Fruit fly (Drosophila melanogaster) whole organism, pupa: ENCODE data around the gene PolD2.

Source experiments
- CG10348 ChIP-seq: fragments of 200-800 bp; sonication (Bioruptor generic); IDR thresholded peaks from 2 replicates; pipeline ENCODE4 v1.3.6; 2022; ENCODE audit warnings: missing biosample characterization, missing genetic modification characterization
- CG12605 ChIP-seq: fragments of 200-800 bp; sonication (Bioruptor generic); IDR thresholded peaks from 2 replicates; pipeline ENCODE4 v1.3.6; 2022; ENCODE audit warnings: missing biosample characterization, missing genetic modification characterization
- CG13204 ChIP-seq: fragments of 200-800 bp; sonication (Bioruptor generic); optimal IDR thresholded peaks from 2 replicates; lab custom pipeline; 2018; ENCODE audit warnings: missing biosample characterization, mild to moderate bottlenecking, missing genetic modification characterization, moderate library complexity
- CG14655 ChIP-seq: fragments of 200-800 bp; sonication (Bioruptor generic); optimal IDR thresholded peaks from 3 replicates; lab custom pipeline; 2017; ENCODE audit warnings: mild to moderate bottlenecking, missing biosample characterization, missing genetic modification reagents, missing genetic modification characterization
- CG15710 ChIP-seq: fragments of 200-800 bp; sonication (Bioruptor generic); optimal IDR thresholded peaks from 2 replicates; lab custom pipeline; 2018; ENCODE audit warnings: missing biosample characterization, mild to moderate bottlenecking, missing genetic modification characterization, moderate library complexity
- CG17806 ChIP-seq: fragments of 200-800 bp; sonication (Bioruptor generic); optimal IDR thresholded peaks from 2 replicates; lab custom pipeline; 2018; ENCODE audit warnings: missing biosample characterization, mild to moderate bottlenecking, missing genetic modification characterization, moderate library complexity
- CG32121 ChIP-seq: fragments of 200-800 bp; sonication (Bioruptor generic); IDR thresholded peaks from 2 replicates; pipeline ENCODE4 v1.3.6; 2022; ENCODE audit warnings: missing biosample characterization, missing genetic modification characterization
- CG34367 ChIP-seq: fragments of 200-800 bp; sonication (Bioruptor generic); optimal IDR thresholded peaks from 2 replicates; lab custom pipeline; 2018; ENCODE audit warnings: missing biosample characterization, mild to moderate bottlenecking, missing genetic modification characterization
- CG4496 ChIP-seq: fragments of 200-800 bp; sonication (Bioruptor generic); IDR thresholded peaks from 3 replicates; pipeline ENCODE4 v1.3.6; 2022; ENCODE audit warnings: missing biosample characterization, missing genetic modification characterization
- CG8159 ChIP-seq: fragments of 200-800 bp; sonication (Bioruptor generic); optimal IDR thresholded peaks from 3 replicates; lab custom pipeline; 2018; ENCODE audit warnings: missing biosample characterization, mild to moderate bottlenecking, missing genetic modification characterization, moderate library complexity
- CG8301 ChIP-seq: fragments of 200-800 bp; sonication (Bioruptor generic); optimal IDR thresholded peaks from 2 replicates; lab custom pipeline; 2018; ENCODE audit warnings: missing biosample characterization, mild to moderate bottlenecking, missing genetic modification characterization
- CG9948 ChIP-seq: fragments of 200-800 bp; sonication (Bioruptor generic); optimal IDR thresholded peaks from 2 replicates; lab custom pipeline; 2018; ENCODE audit warnings: missing biosample characterization, mild to moderate bottlenecking, missing genetic modification characterization, moderate library complexity
- D1 ChIP-seq: fragments of 200-800 bp; sonication (Bioruptor generic); optimal IDR thresholded peaks from 2 replicates; lab custom pipeline; 2018; ENCODE audit warnings: missing biosample characterization, mild to moderate bottlenecking, missing genetic modification characterization, moderate library complexity
- EcR ChIP-seq: fragments of 200-800 bp; sonication (Bioruptor generic); optimal IDR thresholded peaks from 3 replicates; lab custom pipeline; 2019; ENCODE audit warnings: missing biosample characterization, missing genetic modification characterization, mild to moderate bottlenecking, moderate library complexity, missing genetic modification reagents
- Ets98B ChIP-seq: fragments of 200-800 bp; sonication (Bioruptor generic); IDR thresholded peaks from 2 replicates; pipeline ENCODE4 v1.3.6; 2022; ENCODE audit warnings: missing biosample characterization, missing genetic modification characterization
- Pif1A ChIP-seq: fragments of 200-800 bp; sonication (Bioruptor generic); optimal IDR thresholded peaks from 3 replicates; lab custom pipeline; 2016; ENCODE audit warnings: missing biosample characterization, missing genetic modification characterization
- Pif1B ChIP-seq: fragments of 200-800 bp; sonication (Bioruptor generic); optimal IDR thresholded peaks from 3 replicates; lab custom pipeline; 2016; ENCODE audit warnings: missing biosample characterization, missing genetic modification characterization
- Snoo ChIP-seq: fragments of 200-800 bp; sonication (Bioruptor generic); optimal IDR thresholded peaks from 3 replicates; lab custom pipeline; 2017; ENCODE audit warnings: missing biosample characterization, mild to moderate bottlenecking, missing genetic modification characterization, inconsistent platforms
- fd96Ca ChIP-seq: fragments of 200-800 bp; sonication (Bioruptor generic); IDR thresholded peaks from 3 replicates; pipeline ENCODE4 v1.3.6; 2022; ENCODE audit warnings: missing biosample characterization, missing genetic modification characterization
- gl ChIP-seq: fragments of 200-800 bp; sonication (Bioruptor generic); optimal IDR thresholded peaks from 2 replicates; lab custom pipeline; 2018; ENCODE audit warnings: missing biosample characterization, mild to moderate bottlenecking, missing genetic modification characterization
- rn ChIP-seq: fragments of 200-800 bp; sonication (Bioruptor generic); IDR thresholded peaks from 2 replicates; pipeline ENCODE4 v1.3.6; 2022; ENCODE audit warnings: missing biosample characterization, missing genetic modification characterization

PolD2 gene

dm6 chr3L:1798649-1799048 lies 23.2 kb downstream of the PolD2 start, which contains the start of gene Patj:
TSS of gene Patj (plus strand) at chr3L:1798803.
- TF ChIP-seq CG8301 (tag; lab: Kevin White, UChicago): no peak
- no peak for TF ChIP-seq CG17806 (tag; lab: Kevin White, UChicago)
- TF ChIP-seq EcR (GFP tag; lab: Kevin White, UChicago): peak; percentile 17

- peak; percentile 5 for TF ChIP-seq EcR (GFP tag; lab: Kevin White, UChicago)
- no peak for TF ChIP-seq gl
- no peak for TF ChIP-seq fd96Ca (GFP tag; lab: Robert Waterston, UW)
These were observed 27.4 kb downstream of the PolD2 start, which contains the start of the genes JTBR and CG42676 for dm6 chr3L:1802802-1803201. TSS of gene JTBR (minus strand) at chr3L:1802856. TSS of gene CG42676 (plus strand) at chr3L:1803107.

- TF ChIP-seq CG12605 (GFP tag; lab: Robert Waterston, UW) (peak; percentile 82), rn (GFP tag; lab: Robert Waterston, UW) (peak; percentile 83), CG9948 (tag; lab: Kevin White, UChicago) (peak; percentile 78), CG8159 (tag; lab: Kevin White, UChicago) (peak; percentile 86), CG14655 (GFP tag; lab: Kevin White, UChicago) (no peak), CG15710 (peak; percentile 85), Snoo (tag; lab: Kevin White, UChicago) (peak; percentile 60), EcR (GFP tag; lab: Kevin White, UChicago) (no peak), Pif1A (GFP tag; lab: Kevin White, UChicago) (no peak), gl (peak; percentile 79), fd96Ca (GFP tag; lab: Robert Waterston, UW) (peak; percentile 95), Ets98B (GFP tag; lab: Robert Waterston, UW) (peak; percentile 92), CG34367 (tag; lab: Kevin White, UChicago) (peak; percentile 86), CG4496 (GFP tag; lab: Robert Waterston, UW) (peak; percentile 94), CG17806 (tag; lab: Kevin White, UChicago) (peak; percentile 87), CG13204 (GFP tag; lab: Kevin White, UChicago) (no peak), CG8301 (tag; lab: Kevin White, UChicago) (peak; percentile 78), CG32121 (GFP tag; lab: Robert Waterston, UW) (peak; percentile 85), D1 (tag; lab: Kevin White, UChicago) (no peak), Pif1B (GFP tag; lab: Kevin White, UChicago) (peak; percentile 89), CG10348 (GFP tag; lab: Robert Waterston, UW) (peak; percentile 68)
These were observed 33.2 kb downstream of the PolD2 start for dm6 chr3L:1808631-1809030.

dm6 chr3L:1810288-1810687 lies 34.9 kb downstream of the PolD2 start, which contains the start of gene GV1:
TSS of gene GV1 (plus strand) at chr3L:1810588.
- TF ChIP-seq CG15710 (peak; percentile 82), CG14655 (GFP tag; lab: Kevin White, UChicago) (peak; percentile 70), CG4496 (GFP tag; lab: Robert Waterston, UW) (peak; percentile 88), CG32121 (GFP tag; lab: Robert Waterston, UW) (peak; percentile 71), Ets98B (GFP tag; lab: Robert Waterston, UW) (peak; percentile 80), Pif1B (GFP tag; lab: Kevin White, UChicago) (peak; percentile 73), CG17806 (tag; lab: Kevin White, UChicago) (peak; percentile 72), Snoo (tag; lab: Kevin White, UChicago) (peak; percentile 48), CG8159 (tag; lab: Kevin White, UChicago) (peak; percentile 80), CG9948 (tag; lab: Kevin White, UChicago) (peak; percentile 52), D1 (tag; lab: Kevin White, UChicago) (peak; percentile 8), EcR (GFP tag; lab: Kevin White, UChicago) (peak; percentile 77), fd96Ca (GFP tag; lab: Robert Waterston, UW) (peak; percentile 72; the same call in 2 of the 3 replicates), rn (GFP tag; lab: Robert Waterston, UW) (no peak), CG12605 (GFP tag; lab: Robert Waterston, UW) (peak; percentile 96), CG10348 (GFP tag; lab: Robert Waterston, UW) (no peak), gl (peak; percentile 95), CG34367 (tag; lab: Kevin White, UChicago) (peak; percentile 83), CG13204 (GFP tag; lab: Kevin White, UChicago) (peak; percentile 95), Pif1A (GFP tag; lab: Kevin White, UChicago) (peak; percentile 78), CG8301 (tag; lab: Kevin White, UChicago) (peak; percentile 69)

dm6 chr3L:1816614-1817013 lies 41.2 kb downstream of the PolD2 start:
- no peak for TF ChIP-seq Pif1A (GFP tag; lab: Kevin White, UChicago)
- peak; percentile 83 for TF ChIP-seq EcR (GFP tag; lab: Kevin White, UChicago)
- no peak for TF ChIP-seq CG8159 (tag; lab: Kevin White, UChicago)

dm6 chr3L:1817405-1817804 lies 42.0 kb downstream of the PolD2 start:
- TF ChIP-seq CG14655 (GFP tag; lab: Kevin White, UChicago): no peak
- no peak for TF ChIP-seq CG15710
- no peak for TF ChIP-seq Snoo (tag; lab: Kevin White, UChicago)
- no peak for TF ChIP-seq CG8301 (tag; lab: Kevin White, UChicago)
- TF ChIP-seq CG8159 (tag; lab: Kevin White, UChicago): no peak
- no peak for TF ChIP-seq fd96Ca (GFP tag; lab: Robert Waterston, UW)
- TF ChIP-seq CG17806 (tag; lab: Kevin White, UChicago): no peak
